Fruit fly (Drosophila melanogaster) S2 (cell line): Measurements from ENCODE around the gene CG31835.

Experiments used
- CG8478 ChIP-seq: fragments of >200 bp; optimal IDR thresholded peaks from 2 replicates; lab custom pipeline; 2018
- CTCF ChIP-seq, 2 experiments: fragments of >200 bp; optimal IDR thresholded peaks; 2 replicates each; lab custom pipeline; 2018

DNA sequence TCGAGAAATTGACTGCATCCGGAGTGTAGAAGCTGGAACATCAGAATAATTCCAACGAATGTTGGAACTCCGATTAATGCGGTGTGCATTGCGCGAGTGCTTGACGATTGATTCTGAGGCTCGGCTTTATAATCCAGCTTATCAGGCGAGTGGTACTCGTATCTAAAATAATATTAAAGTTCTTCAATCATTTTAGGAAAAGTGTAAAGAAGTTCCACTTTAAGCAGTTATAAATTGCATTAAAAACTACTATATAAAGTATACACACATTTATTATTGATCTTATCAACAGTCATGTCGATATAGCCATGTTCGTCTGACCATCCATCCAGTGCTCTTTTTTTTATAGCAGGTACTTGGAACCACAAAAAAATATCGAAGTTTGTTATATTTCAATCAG, 48.9 kb downstream of the CG31835 start, which contains the start of gene CG18636:
- no peak for TF ChIP-seq CG8478 (lab: Kevin White, UChicago)
- no peak for TF ChIP-seq CTCF (optimal IDR thresholded peaks at IDR 0.05; lab: Kevin White, UChicago)
